Fruit fly (Drosophila melanogaster) whole organism: ENCODE measurements around the gene CG5056.

ENCODE experiments used
- CG8478 ChIP-seq: fragments of >200 bp; optimal IDR thresholded peaks from 2 replicates; lab custom pipeline; 2018; ENCODE audit warnings: inconsistent platforms
- Dll ChIP-seq: fragments of >200 bp; optimal IDR thresholded peaks from 2 replicates; lab custom pipeline; 2017
- EcR ChIP-seq, 2 experiments: fragments of >200 bp; optimal IDR thresholded peaks; 2 replicates each; lab custom pipeline; 2017; ENCODE audit warnings: missing biosample characterization in 2 of 2, missing genetic modification characterization in 2 of 2, missing genetic modification reagents in 2 of 2
- pan ChIP-seq: fragments of >200 bp; optimal IDR thresholded peaks from 2 replicates; lab custom pipeline; 2017
- psq ChIP-seq: fragments of >200 bp; optimal IDR thresholded peaks from 2 replicates; lab custom pipeline; 2017
- usp ChIP-seq: fragments of >200 bp; optimal IDR thresholded peaks from 2 replicates; lab custom pipeline; 2017; ENCODE audit warnings: missing biosample characterization, missing genetic modification characterization, mixed read lengths

The CG5056 gene

dm6 chr2L:10373605-10374269 is 7.2 kb downstream of the CG5056 start, which contains the start of gene rho-5:
Gene rho-5, minus strand, starts transcription at chr2L:10373900.
- TF ChIP-seq usp = no peak
- TF ChIP-seq Dll (lab: Kevin White, UChicago) = no peak

dm6 chr2L:10375464-10376236 is 9.2 kb downstream of the CG5056 start, which contains the start of the genes CG33303 and dpr19:
Gene CG33303, minus strand, starts transcription at chr2L:10375757.
Gene dpr19, plus strand, starts transcription at chr2L:10376168.
- TF ChIP-seq Dll (lab: Kevin White, UChicago) (no peak), usp (no peak), EcR (GFP tag; optimal IDR thresholded peaks at IDR 0.05; lab: Kevin White, UChicago) (no peak), psq (lab: Kevin White, UChicago) (no peak), pan (lab: Kevin White, UChicago) (peak; percentile 21), CG8478 (no peak)

- TF ChIP-seq Dll (lab: Kevin White, UChicago) (no peak), CG8478 (no peak), psq (lab: Kevin White, UChicago) (no peak), usp (no peak), EcR (GFP tag; optimal IDR thresholded peaks at IDR 0.05; lab: Kevin White, UChicago) (no peak), pan (lab: Kevin White, UChicago) (peak; percentile 2)
Measured at dm6 chr2L:10376276-10376675, 9.8 kb downstream of the CG5056 start.

- no peak for TF ChIP-seq pan (lab: Kevin White, UChicago)
- no peak for TF ChIP-seq EcR (GFP tag; optimal IDR thresholded peaks at IDR 0.05; lab: Kevin White, UChicago)
- no peak for TF ChIP-seq CG8478
- no peak for TF ChIP-seq usp
- no peak for TF ChIP-seq Dll (lab: Kevin White, UChicago)
- no peak for TF ChIP-seq psq (lab: Kevin White, UChicago)
Measured at dm6 chr2L:10378631-10379030, 12.1 kb downstream of the CG5056 start.

- TF ChIP-seq psq (lab: Kevin White, UChicago) (no peak), usp (no peak), Dll (lab: Kevin White, UChicago) (no peak), CG8478 (no peak), pan (lab: Kevin White, UChicago) (no peak)
Measured at dm6 chr2L:10379865-10380264, 13.4 kb downstream of the CG5056 start, which contains the start of gene gny. Gene gny, plus strand, starts transcription at chr2L:10380103.

- TF ChIP-seq CG8478 (no peak), Dll (lab: Kevin White, UChicago) (no peak), usp (no peak), psq (lab: Kevin White, UChicago) (no peak), pan (lab: Kevin White, UChicago) (no peak), EcR (GFP tag; optimal IDR thresholded peaks at IDR 0.05; lab: Kevin White, UChicago) (no peak)
Measured at dm6 chr2L:10381890-10382450, 15.5 kb downstream of the CG5056 start, which contains the start of gene CG5096. Gene CG5096, plus strand, starts transcription at chr2L:10382263.

dm6 chr2L:10386208-10386805 is 19.8 kb downstream of the CG5056 start, which contains the start of the genes Cdk1 and mRpS7:
Gene Cdk1, minus strand, starts transcription at chr2L:10386262.
Gene mRpS7, plus strand, starts transcription at chr2L:10386662.
- no peak for TF ChIP-seq pan (lab: Kevin White, UChicago)
- TF ChIP-seq usp = no peak
- no peak for TF ChIP-seq Dll (lab: Kevin White, UChicago)
- TF ChIP-seq EcR (GFP tag; optimal IDR thresholded peaks at IDR 0.05; lab: Kevin White, UChicago) = no peak
- TF ChIP-seq CG8478 = no peak
- no peak for TF ChIP-seq psq (lab: Kevin White, UChicago)

- no peak for TF ChIP-seq EcR (GFP tag; optimal IDR thresholded peaks at IDR 0.05; lab: Kevin White, UChicago)
- no peak for TF ChIP-seq CG8478
- no peak for TF ChIP-seq Dll (lab: Kevin White, UChicago)
- no peak for TF ChIP-seq psq (lab: Kevin White, UChicago)
- TF ChIP-seq usp = no peak
- TF ChIP-seq pan (lab: Kevin White, UChicago) = no peak
Measured at dm6 chr2L:10386824-10387223, 20.3 kb downstream of the CG5056 start.

- TF ChIP-seq Dll (lab: Kevin White, UChicago) (no peak), EcR (GFP tag; optimal IDR thresholded peaks at IDR 0.05; lab: Kevin White, UChicago) (no peak), psq (lab: Kevin White, UChicago) (no peak), CG8478 (no peak), pan (lab: Kevin White, UChicago) (no peak), usp (no peak)
Measured at dm6 chr2L:10387869-10388726, 21.6 kb downstream of the CG5056 start, which contains the start of gene da. Gene da, plus strand, starts transcription at chr2L:10388105.

dm6 chr2L:10393467-10393866 is 27.0 kb downstream of the CG5056 start:
- TF ChIP-seq CG8478 (no peak), usp (no peak), Dll (lab: Kevin White, UChicago) (no peak), pan (lab: Kevin White, UChicago) (no peak), psq (lab: Kevin White, UChicago) (no peak), EcR (GFP tag; optimal IDR thresholded peaks at IDR 0.05; lab: Kevin White, UChicago) (no peak)
